Worm (Caenorhabditis elegans) whole organism, L4 larva: ENCODE results near the gene Y54G2A.38.

Source experiments
- T20F7.1 ChIP-seq: fragments of 200-800 bp; sonication (Bioruptor generic); optimal IDR thresholded peaks from 2 replicates; lab custom pipeline; 2018; ENCODE audit warnings: mild to moderate bottlenecking, missing genetic modification characterization, missing compliant biosample characterization
- aha-1 ChIP-seq: fragments of 150-350 bp; peaks from one replicate; lab custom pipeline; 2014; ENCODE audit warnings: missing biosample characterization, missing genetic modification characterization
- aly-2 ChIP-seq: sonication (generic microtip); optimal IDR thresholded peaks from 2 replicates; lab custom pipeline; 2018; ENCODE audit warnings: missing biosample characterization, missing genetic modification characterization
- ama-1 ChIP-seq: fragments of 150-350 bp; optimal IDR thresholded peaks from 2 replicates; lab custom pipeline; 2014; ENCODE audit warnings: inconsistent platforms, mixed read lengths
- arid-1 ChIP-seq: fragments of 200-800 bp; sonication (Bioruptor generic); conservative IDR thresholded peaks from 2 replicates; pipeline ENCODE4 v1.3.6; 2022; ENCODE audit warnings: missing genetic modification reagents, missing genetic modification characterization, missing compliant biosample characterization
- attf-4 ChIP-seq: sonication (generic microtip); optimal IDR thresholded peaks from 3 replicates; lab custom pipeline; 2017; ENCODE audit warnings: missing biosample characterization, missing genetic modification characterization
- ceh-28 ChIP-seq: fragments of 150-350 bp; optimal IDR thresholded peaks from 2 replicates; lab custom pipeline; 2014; ENCODE audit warnings: missing biosample characterization, missing genetic modification reagents, missing genetic modification characterization
- daf-12 ChIP-seq: fragments of 150-350 bp; optimal IDR thresholded peaks from 2 replicates; lab custom pipeline; 2014; ENCODE audit warnings: missing biosample characterization, missing genetic modification reagents, missing genetic modification characterization
- daf-16 ChIP-seq, 3 experiments: sonication (generic microtip); optimal IDR thresholded peaks; 2 replicates each; lab custom pipeline; 2016 to 2017; ENCODE audit warnings: missing genetic modification characterization in 3 of 3, missing genetic modification reagents in 3 of 3, mild to moderate bottlenecking in 2 of 3, missing compliant biosample characterization in 2 of 3, missing biosample characterization in 1 of 3, moderate library complexity in 1 of 3
- daf-19 ChIP-seq: fragments of 200-800 bp; sonication (Bioruptor generic); conservative IDR thresholded peaks from 2 replicates; pipeline ENCODE4 v1.3.6; 2022; ENCODE audit warnings: missing genetic modification characterization, missing compliant biosample characterization
- duxl-1 ChIP-seq: sonication (generic microtip); optimal IDR thresholded peaks from 2 replicates; lab custom pipeline; 2016; ENCODE audit warnings: mild to moderate bottlenecking, missing genetic modification characterization, moderate library complexity, missing compliant biosample characterization; ENCODE audit not compliant: poor library complexity
- egl-43 ChIP-seq: fragments of 200-800 bp; sonication (Bioruptor generic); IDR thresholded peaks from 2 replicates; pipeline ENCODE4 v1.3.6; 2022; ENCODE audit warnings: missing genetic modification reagents, missing genetic modification characterization, missing compliant biosample characterization
- hlh-11 ChIP-seq: fragments of 200-800 bp; sonication (Bioruptor generic); optimal IDR thresholded peaks from 2 replicates; lab custom pipeline; 2018; ENCODE audit warnings: mild to moderate bottlenecking, missing genetic modification characterization, missing compliant biosample characterization
- hlh-30 ChIP-seq: sonication (generic microtip); optimal IDR thresholded peaks from 2 replicates; lab custom pipeline; 2017; ENCODE audit warnings: antibody characterized with exemption, mild to moderate bottlenecking, missing genetic modification characterization, missing compliant biosample characterization; ENCODE audit not compliant: insufficient read depth
- hmg-1.1 ChIP-seq: fragments of 200-800 bp; sonication (Bioruptor generic); IDR thresholded peaks from 2 replicates; pipeline ENCODE4 v1.3.6; 2022; ENCODE audit warnings: missing genetic modification reagents, missing genetic modification characterization, missing compliant biosample characterization
- lim-7 ChIP-seq: fragments of 200-800 bp; sonication (Bioruptor generic); IDR thresholded peaks from 2 replicates; pipeline ENCODE4 v1.3.6; 2022; ENCODE audit warnings: missing genetic modification characterization, missing compliant biosample characterization
- lin-1 ChIP-seq: fragments of 200-800 bp; sonication (Bioruptor generic); IDR thresholded peaks from 2 replicates; pipeline ENCODE4 v1.3.6; 2022; ENCODE audit warnings: missing genetic modification reagents, missing genetic modification characterization, missing compliant biosample characterization
- lin-13 ChIP-seq: fragments of 150-350 bp; optimal IDR thresholded peaks from 2 replicates; lab custom pipeline; 2014; ENCODE audit warnings: missing biosample characterization, missing genetic modification reagents, missing genetic modification characterization
- lin-29 ChIP-seq: fragments of 200-800 bp; sonication (Bioruptor generic); IDR thresholded peaks from 2 replicates; pipeline ENCODE4 v1.3.6; 2022; ENCODE audit warnings: missing genetic modification reagents, missing genetic modification characterization, missing compliant biosample characterization
- lsy-2 ChIP-seq, 2 experiments: fragments of 150-350 bp in 1 of 2; sonication (generic microtip) in 1 of 2; optimal IDR thresholded peaks; 2 replicates each; lab custom pipeline; 2014 to 2017; ENCODE audit warnings: missing biosample characterization in 2 of 2, missing genetic modification characterization in 2 of 2
- madf-5 ChIP-seq, 2 experiments: fragments of 200-800 bp; sonication (Bioruptor generic); IDR thresholded peaks; 2 replicates each; pipeline ENCODE4 v1.3.6; 2022; ENCODE audit warnings: missing compliant biosample characterization in 2 of 2, missing genetic modification characterization in 2 of 2
- mdt-29 ChIP-seq: fragments of 200-800 bp; sonication (Bioruptor generic); IDR thresholded peaks from 2 replicates; pipeline ENCODE4 v1.3.6; 2022; ENCODE audit warnings: missing genetic modification reagents, missing genetic modification characterization, missing compliant biosample characterization
- mep-1 ChIP-seq: fragments of 150-350 bp; sonication (generic microtip); optimal IDR thresholded peaks from 3 replicates; lab custom pipeline; 2014; ENCODE audit warnings: missing biosample characterization, missing genetic modification characterization
- nhr-10 ChIP-seq: fragments of 150-350 bp; optimal IDR thresholded peaks from 2 replicates; lab custom pipeline; 2014; ENCODE audit warnings: missing biosample characterization, missing genetic modification characterization
- nhr-102 ChIP-seq: sonication (generic microtip); optimal IDR thresholded peaks from 2 replicates; lab custom pipeline; 2016; ENCODE audit warnings: mild to moderate bottlenecking, missing genetic modification characterization, moderate library complexity, missing compliant biosample characterization
- nhr-11 ChIP-seq: fragments of 150-350 bp; optimal IDR thresholded peaks from 2 replicates; lab custom pipeline; 2014; ENCODE audit warnings: missing biosample characterization, missing genetic modification characterization
- nhr-237 ChIP-seq: sonication (generic microtip); optimal IDR thresholded peaks from 2 replicates; lab custom pipeline; 2017; ENCODE audit warnings: missing biosample characterization, missing genetic modification characterization
- nhr-48 ChIP-seq: sonication (generic microtip); optimal IDR thresholded peaks from 2 replicates; lab custom pipeline; 2016; ENCODE audit warnings: mild to moderate bottlenecking, missing genetic modification characterization, missing compliant biosample characterization
- nhr-6 ChIP-seq: fragments of 150-350 bp; optimal IDR thresholded peaks from 2 replicates; lab custom pipeline; 2014; ENCODE audit warnings: missing biosample characterization, missing genetic modification characterization
- rbr-2 ChIP-seq: sonication (generic microtip); optimal IDR thresholded peaks from 2 replicates; lab custom pipeline; 2016; ENCODE audit warnings: missing genotype, missing genetic modification characterization, missing compliant biosample characterization
- saeg-2 ChIP-seq: fragments of 200-800 bp; sonication (Bioruptor generic); IDR thresholded peaks from 2 replicates; pipeline ENCODE4 v1.3.6; 2022; ENCODE audit warnings: missing genetic modification reagents, missing genetic modification characterization, missing compliant biosample characterization
- snpc-1.2 ChIP-seq: fragments of 200-800 bp; sonication (Bioruptor generic); IDR thresholded peaks from 2 replicates; pipeline ENCODE4 v1.3.6; 2022; ENCODE audit warnings: missing genetic modification reagents, missing genetic modification characterization, missing compliant biosample characterization
- unc-39 ChIP-seq: sonication (generic microtip); optimal IDR thresholded peaks from 2 replicates; lab custom pipeline; 2017; ENCODE audit warnings: missing biosample characterization, missing genetic modification characterization
- unc-62 ChIP-seq, 3 experiments: fragments of 150-350 bp in 1 of 3; sonication (generic microtip); optimal IDR thresholded peaks in 2 of 3; peaks in 1 of 3; 1 replicate in 1 of 3; 2 replicates in 2 of 3; lab custom pipeline; 2014 to 2017; ENCODE audit warnings: missing biosample characterization in 3 of 3, missing genetic modification characterization in 3 of 3, missing genetic modification reagents in 3 of 3, missing genotype in 1 of 3
- zfp-3 ChIP-seq: fragments of 200-800 bp; sonication (Bioruptor generic); conservative IDR thresholded peaks from 2 replicates; pipeline ENCODE4 v1.3.6; 2022; ENCODE audit warnings: missing genetic modification reagents, missing genetic modification characterization, missing compliant biosample characterization
- ztf-7 ChIP-seq: fragments of 150-350 bp; optimal IDR thresholded peaks from 2 replicates; lab custom pipeline; 2014; ENCODE audit warnings: missing biosample characterization, missing genetic modification characterization

Y54G2A.38 gene

ce11 chrIV:2709590-2710201 is 49.6 kb upstream of the Y54G2A.38 start (continued):
- TF ChIP-seq attf-4 (tag; lab: Kevin White, UChicago) = no peak
- no peak for TF ChIP-seq duxl-1 (tag; lab: Kevin White, UChicago)
- TF ChIP-seq lsy-2 (tag; optimal IDR thresholded peaks at IDR 0.05; lab: Kevin White, UChicago) = peak in 1 of 2 experiments; percentile 74
- TF ChIP-seq nhr-102 (tag; lab: Kevin White, UChicago) = peak; percentile 66
- peak; percentile 62 for TF ChIP-seq lim-7 (GFP tag; lab: Robert Waterston, UW)
- TF ChIP-seq lin-29 (GFP tag; lab: Robert Waterston, UW) = no peak
- no peak for TF ChIP-seq nhr-11 (tag; lab: Kevin White, UChicago)
- no peak for TF ChIP-seq daf-12
- peak; percentile 80 for TF ChIP-seq T20F7.1 (GFP tag; lab: Kevin White, UChicago)
- TF ChIP-seq lin-1 = peak; percentile 93
- no peak for TF ChIP-seq rbr-2 (tag; lab: Kevin White, UChicago)
- peak in 1 of 2 experiments; percentile 49 for TF ChIP-seq daf-16 (GFP tag; optimal IDR thresholded peaks at IDR 0.05; lab: Kevin White, UChicago)
- peak; percentile 52 for TF ChIP-seq daf-16 (tag; optimal IDR thresholded peaks at IDR 0.05; lab: Kevin White, UChicago)
- no peak for TF ChIP-seq hmg-1.1
- TF ChIP-seq madf-5 (GFP tag; IDR thresholded peaks at IDR 0.05; lab: Robert Waterston, UW) = peak in 1 of 2 experiments; percentile 51; a peak in 1 of 4 replicates
- TF ChIP-seq mep-1 (tag; lab: Kevin White, UChicago) = peak; percentile 92
- TF ChIP-seq hlh-30 (tag; lab: Kevin White, UChicago) = peak; percentile 27
- no peak for TF ChIP-seq egl-43 (GFP tag; lab: Robert Waterston, UW)
- TF ChIP-seq nhr-48 (tag; lab: Kevin White, UChicago) = no peak
- peak; percentile 99 for TF ChIP-seq zfp-3 (GFP tag; lab: Robert Waterston, UW)
- 0 out of 2 replicates have a peak, but pooled peaks have one; percentile 16 for TF ChIP-seq saeg-2 (GFP tag; lab: Robert Waterston, UW)
- peak; percentile 23 for TF ChIP-seq aha-1

- TF ChIP-seq snpc-1.2 (GFP tag; lab: Robert Waterston, UW) = no peak
- TF ChIP-seq aly-2 (tag; lab: Kevin White, UChicago) = no peak
- TF ChIP-seq nhr-6 (tag; lab: Kevin White, UChicago) = no peak
- 0 out of 2 replicates have a peak, but pooled peaks have one; percentile 7 for TF ChIP-seq arid-1 (GFP tag; lab: Robert Waterston, UW)
- peak; percentile 79 for TF ChIP-seq ama-1 (lab: Kevin White, UChicago)
- peak in 1 of 2 experiments; percentile 72 for TF ChIP-seq unc-62 (GFP tag; optimal IDR thresholded peaks at IDR 0.05 in 1 of 2; lab: Kevin White, UChicago)
- TF ChIP-seq unc-62 (tag; optimal IDR thresholded peaks at IDR 0.05; lab: Kevin White, UChicago) = no peak
- no peak for TF ChIP-seq ztf-7 (tag; lab: Kevin White, UChicago)
- no peak for TF ChIP-seq hlh-11
- no peak for TF ChIP-seq unc-39 (tag; lab: Kevin White, UChicago)
- TF ChIP-seq nhr-10 (tag; lab: Kevin White, UChicago) = no peak
- TF ChIP-seq saeg-2 (GFP tag; lab: Robert Waterston, UW) = no peak
- TF ChIP-seq nhr-11 (tag; lab: Kevin White, UChicago) = no peak
- 0 out of 2 replicates have a peak, but pooled peaks have one; percentile 26 for TF ChIP-seq egl-43 (GFP tag; lab: Robert Waterston, UW)
- no peak for TF ChIP-seq daf-19
- TF ChIP-seq nhr-237 = no peak
- peak; percentile 44 for TF ChIP-seq lin-13 (GFP tag; lab: Kevin White, UChicago)
- TF ChIP-seq daf-16 (GFP tag; optimal IDR thresholded peaks at IDR 0.05; lab: Kevin White, UChicago) = no peak
- peak; percentile 18 for TF ChIP-seq daf-16 (tag; optimal IDR thresholded peaks at IDR 0.05; lab: Kevin White, UChicago)
- TF ChIP-seq aha-1 = peak; percentile 97
- no peak for TF ChIP-seq ceh-28 (tag; lab: Kevin White, UChicago)
- no peak for TF ChIP-seq mdt-29
These were observed 48.9 kb upstream of the Y54G2A.38 start, which contains the start of gene Y94H6A.10 for ce11 chrIV:2710203-2710935. TSS of gene Y94H6A.10 (minus strand) at chrIV:2710666.
